Fruit fly (Drosophila melanogaster): Measurements from ENCODE around the gene Zyx.

dm6 chr4:1030692-1031110 is 34.1 kb downstream of the Zyx start:
- TF ChIP-seq CG31627 (GFP tag; optimal IDR thresholded peaks at IDR 0.05): peak; percentile 36
- no peak for TF ChIP-seq CG6163 (GFP tag; IDR thresholded peaks at IDR 0.05)
- no peak for TF ChIP-seq CG3919 (GFP tag; optimal IDR thresholded peaks at IDR 0.05)
- TF ChIP-seq dac (GFP tag; optimal IDR thresholded peaks at IDR 0.05): no peak
- no peak for TF ChIP-seq CG1621 (tag; optimal IDR thresholded peaks at IDR 0.05)

All from whole organism, prepupa.